Fruit fly (Drosophila melanogaster) whole organism, embryonic: ENCODE data around the gene pigs.

Experiments
- Atf3 ChIP-seq: fragments of 200-800 bp; sonication (Bioruptor generic); optimal IDR thresholded peaks from 3 replicates; lab custom pipeline; 2016; ENCODE audit warnings: missing biosample characterization, missing genetic modification characterization
- B-H2 ChIP-seq: fragments of 200-800 bp; sonication (Bioruptor generic); optimal IDR thresholded peaks from 2 replicates; lab custom pipeline; 2018; ENCODE audit warnings: missing biosample characterization, mild to moderate bottlenecking, missing genetic modification characterization
- C15 ChIP-seq: fragments of 200-800 bp; sonication (Bioruptor generic); IDR thresholded peaks from 3 replicates; pipeline ENCODE4 v1.3.6; 2022; ENCODE audit warnings: missing biosample characterization, missing genetic modification characterization
- CG1024 ChIP-seq: fragments of 200-800 bp; sonication (Bioruptor generic); IDR thresholded peaks from 2 replicates; pipeline ENCODE4 v1.3.6; 2022; ENCODE audit warnings: missing biosample characterization, missing genetic modification characterization
- CG10431 ChIP-seq: fragments of 200-800 bp; sonication (Bioruptor generic); optimal IDR thresholded peaks from 3 replicates; lab custom pipeline; 2018; ENCODE audit warnings: missing biosample characterization, mild to moderate bottlenecking, missing genetic modification characterization
- CG10543 ChIP-seq: fragments of 200-800 bp; sonication (Bioruptor generic); optimal IDR thresholded peaks from 3 replicates; lab custom pipeline; 2017; ENCODE audit warnings: missing biosample characterization, mild to moderate bottlenecking, missing genetic modification characterization, moderate library complexity
- CG13624 ChIP-seq: fragments of 200-800 bp; sonication (Bioruptor generic); optimal IDR thresholded peaks from 2 replicates; lab custom pipeline; 2016; ENCODE audit warnings: missing biosample characterization, missing genetic modification characterization
- CG15514 ChIP-seq: fragments of 200-800 bp; sonication (Bioruptor generic); optimal IDR thresholded peaks from 3 replicates; lab custom pipeline; 2017; ENCODE audit warnings: missing biosample characterization, missing genetic modification characterization, mild to moderate bottlenecking, moderate library complexity, missing genetic modification reagents
- CG1603 ChIP-seq: fragments of 200-800 bp; sonication (Bioruptor generic); optimal IDR thresholded peaks from 2 replicates; lab custom pipeline; 2019; ENCODE audit warnings: missing biosample characterization, mild to moderate bottlenecking, missing genetic modification characterization, moderate library complexity
- CG1647 ChIP-seq: fragments of 200-800 bp; sonication (Bioruptor generic); optimal IDR thresholded peaks from 3 replicates; lab custom pipeline; 2016; ENCODE audit warnings: missing biosample characterization, missing genetic modification characterization
- CG18262 ChIP-seq: fragments of 200-800 bp; optimal IDR thresholded peaks from 3 replicates; lab custom pipeline; 2019; ENCODE audit warnings: missing biosample characterization, mild to moderate bottlenecking, missing genetic modification characterization, moderate library complexity
- CG31388 ChIP-seq: fragments of 200-800 bp; sonication (Bioruptor generic); optimal IDR thresholded peaks from 2 replicates; lab custom pipeline; 2016; ENCODE audit warnings: missing biosample characterization, missing genetic modification characterization
- CG31441 ChIP-seq: fragments of 200-800 bp; sonication (Bioruptor generic); IDR thresholded peaks from 2 replicates; pipeline ENCODE4 v1.3.6; 2022; ENCODE audit warnings: missing biosample characterization, missing genetic modification characterization
- CG32532 ChIP-seq: fragments of 200-800 bp; sonication (Bioruptor generic); IDR thresholded peaks from 2 replicates; pipeline ENCODE4 v1.3.6; 2022; ENCODE audit warnings: missing biosample characterization, missing genetic modification characterization
- CG34224 ChIP-seq: fragments of 200-800 bp; sonication (Bioruptor generic); IDR thresholded peaks from 3 replicates; pipeline ENCODE4 v1.3.6; 2022; ENCODE audit warnings: missing biosample characterization, missing genetic modification characterization; ENCODE audit not compliant: partially characterized antibody
- CG43689 ChIP-seq: fragments of 200-800 bp; sonication (Bioruptor generic); IDR thresholded peaks from 2 replicates; pipeline ENCODE4 v1.3.6; 2022; ENCODE audit warnings: missing biosample characterization, missing genetic modification characterization
- CG4424 ChIP-seq: fragments of 200-800 bp; sonication (Bioruptor generic); optimal IDR thresholded peaks from 3 replicates; lab custom pipeline; 2016; ENCODE audit warnings: missing biosample characterization, missing genetic modification characterization
- CG4730 ChIP-seq: fragments of 200-800 bp; sonication (Bioruptor generic); IDR thresholded peaks from 2 replicates; pipeline ENCODE4 v1.3.6; 2022; ENCODE audit warnings: missing biosample characterization, missing genetic modification characterization
- CG6689 ChIP-seq: fragments of 200-800 bp; sonication (Bioruptor generic); IDR thresholded peaks from 2 replicates; pipeline ENCODE4 v1.3.6; 2022; ENCODE audit warnings: missing biosample characterization, missing genetic modification characterization
- CG6765 ChIP-seq: fragments of 200-800 bp; sonication (Bioruptor generic); optimal IDR thresholded peaks from 3 replicates; lab custom pipeline; 2017; ENCODE audit warnings: missing biosample characterization, mild to moderate bottlenecking, missing genetic modification characterization
- CG7372 ChIP-seq: fragments of 200-800 bp; sonication (Bioruptor generic); IDR thresholded peaks from 2 replicates; pipeline ENCODE4 v1.3.6; 2022; ENCODE audit warnings: missing biosample characterization, missing genetic modification characterization
- CG7745 ChIP-seq: fragments of 200-800 bp; sonication (Bioruptor generic); optimal IDR thresholded peaks from 2 replicates; lab custom pipeline; 2018; ENCODE audit warnings: missing biosample characterization, mild to moderate bottlenecking, missing genetic modification characterization, moderate library complexity
- CG7786 ChIP-seq: fragments of 200-800 bp; sonication (Bioruptor generic); optimal IDR thresholded peaks from 2 replicates; lab custom pipeline; 2016; ENCODE audit warnings: missing biosample characterization, missing genetic modification characterization
- CG9817 ChIP-seq: fragments of 200-800 bp; sonication (Bioruptor generic); optimal IDR thresholded peaks from 2 replicates; lab custom pipeline; 2018; ENCODE audit warnings: missing biosample characterization, mild to moderate bottlenecking, missing genetic modification characterization, moderate library complexity
- CG9932 ChIP-seq: fragments of 200-800 bp; sonication (Bioruptor generic); IDR thresholded peaks from 2 replicates; pipeline ENCODE4 v1.3.6; 2022; ENCODE audit warnings: missing biosample characterization, missing genetic modification characterization
- CTCF ChIP-seq: fragments of 200-800 bp; sonication (Bioruptor generic); optimal IDR thresholded peaks from 2 replicates; lab custom pipeline; 2017; ENCODE audit warnings: missing biosample characterization, mild to moderate bottlenecking, missing genetic modification characterization, moderate library complexity
- CoRest ChIP-seq: fragments of 200-800 bp; sonication (Bioruptor generic); optimal IDR thresholded peaks from 3 replicates; lab custom pipeline; 2018; ENCODE audit warnings: missing biosample characterization, mild to moderate bottlenecking, missing genetic modification characterization, moderate library complexity
- Deaf1 ChIP-seq: fragments of 200-800 bp; optimal IDR thresholded peaks from 3 replicates; lab custom pipeline; 2019; ENCODE audit warnings: missing biosample characterization, mild to moderate bottlenecking, missing genetic modification characterization, moderate library complexity
- Dip2 ChIP-seq: fragments of 200-800 bp; sonication (Bioruptor generic); IDR thresholded peaks from 2 replicates; pipeline ENCODE4 v1.3.6; 2022; ENCODE audit warnings: missing biosample characterization, missing genetic modification characterization
- Doc2 ChIP-seq: fragments of 200-800 bp; sonication (Bioruptor generic); IDR thresholded peaks from 2 replicates; pipeline ENCODE4 v1.3.6; 2022; ENCODE audit warnings: missing biosample characterization, missing genetic modification characterization
- Doc3 ChIP-seq: fragments of 200-800 bp; sonication (Bioruptor generic); IDR thresholded peaks from 3 replicates; pipeline ENCODE4 v1.3.6; 2022; ENCODE audit warnings: missing biosample characterization, missing genetic modification characterization; ENCODE audit not compliant: partially characterized antibody
- E2f2 ChIP-seq: fragments of 200-800 bp; sonication (Bioruptor generic); IDR thresholded peaks from 2 replicates; pipeline ENCODE4 v1.3.6; 2022; ENCODE audit warnings: missing biosample characterization, missing genetic modification characterization
- Ets65A ChIP-seq: fragments of 200-800 bp; sonication (Bioruptor generic); peaks from one replicate; lab custom pipeline; 2016; ENCODE audit warnings: missing biosample characterization, missing genetic modification characterization
- H15 ChIP-seq: fragments of 200-800 bp; sonication (Bioruptor generic); IDR thresholded peaks from 3 replicates; pipeline ENCODE4 v1.3.6; 2022; ENCODE audit warnings: missing biosample characterization, missing genetic modification characterization
- Med ChIP-seq: fragments of 200-800 bp; sonication (Bioruptor generic); peaks from one replicate; lab custom pipeline; 2016; ENCODE audit warnings: missing biosample characterization, missing genetic modification characterization, mild to moderate bottlenecking, inconsistent platforms, moderate library complexity
- Opbp ChIP-seq: fragments of 200-800 bp; sonication (Bioruptor generic); IDR thresholded peaks from 3 replicates; pipeline ENCODE4 v1.3.6; 2022; ENCODE audit warnings: missing biosample characterization, missing genetic modification characterization; ENCODE audit not compliant: partially characterized antibody
- PHDP ChIP-seq: fragments of 200-800 bp; sonication (Bioruptor generic); optimal IDR thresholded peaks from 3 replicates; lab custom pipeline; 2018; ENCODE audit warnings: missing biosample characterization, mild to moderate bottlenecking, missing genetic modification characterization, moderate library complexity
- Sin3A ChIP-seq: fragments of >200 bp; optimal IDR thresholded peaks from 2 replicates; lab custom pipeline; 2018
- Six4 ChIP-seq: fragments of 200-800 bp; sonication (Bioruptor generic); optimal IDR thresholded peaks from 2 replicates; lab custom pipeline; 2016; ENCODE audit warnings: missing biosample characterization, missing genetic modification characterization
- YL-1 ChIP-seq: fragments of 200-800 bp; sonication (Bioruptor generic); optimal IDR thresholded peaks from 3 replicates; lab custom pipeline; 2017; ENCODE audit warnings: missing biosample characterization, mild to moderate bottlenecking, missing genetic modification characterization
- ac ChIP-seq: fragments of 200-800 bp; sonication (Bioruptor generic); optimal IDR thresholded peaks from 3 replicates; lab custom pipeline; 2017; ENCODE audit warnings: missing biosample characterization, mild to moderate bottlenecking, missing genetic modification characterization
- bbx ChIP-seq: fragments of 200-800 bp; sonication (Bioruptor generic); IDR thresholded peaks from 2 replicates; pipeline ENCODE4 v1.3.6; 2022; ENCODE audit warnings: missing biosample characterization, missing genetic modification characterization; ENCODE audit not compliant: partially characterized antibody
- bsh ChIP-seq, 2 experiments: fragments of 200-800 bp; sonication (Bioruptor generic); optimal IDR thresholded peaks; 2 replicates each; lab custom pipeline; 2017 to 2018; ENCODE audit warnings: mild to moderate bottlenecking in 2 of 2, missing biosample characterization in 2 of 2, missing genetic modification characterization in 2 of 2, moderate library complexity in 1 of 2
- dimm ChIP-seq: fragments of 200-800 bp; sonication (Bioruptor generic); IDR thresholded peaks from 2 replicates; pipeline ENCODE4 v1.3.6; 2022; ENCODE audit warnings: missing biosample characterization, missing genetic modification characterization
- dpn ChIP-seq, 2 experiments: fragments of 200-800 bp; sonication (Bioruptor generic); optimal IDR thresholded peaks; 3 replicates each; lab custom pipeline; 2016; ENCODE audit warnings: missing biosample characterization in 2 of 2, missing genetic modification characterization in 2 of 2
- eve ChIP-seq, 2 experiments: fragments of >200 bp; optimal IDR thresholded peaks; 2 replicates each; lab custom pipeline; 2017; ENCODE audit warnings: missing biosample characterization in 2 of 2, missing genetic modification characterization in 2 of 2
- gt ChIP-seq: fragments of 200-800 bp; sonication (Bioruptor generic); IDR thresholded peaks from 2 replicates; pipeline ENCODE4 v1.3.6; 2022; ENCODE audit warnings: missing biosample characterization, missing genetic modification characterization
- kah ChIP-seq: fragments of 200-800 bp; sonication (Bioruptor generic); optimal IDR thresholded peaks from 2 replicates; lab custom pipeline; 2018; ENCODE audit warnings: missing biosample characterization, mild to moderate bottlenecking, missing genetic modification characterization
- nau ChIP-seq: fragments of 200-800 bp; sonication (Bioruptor generic); optimal IDR thresholded peaks from 3 replicates; lab custom pipeline; 2017; ENCODE audit warnings: missing biosample characterization, mild to moderate bottlenecking, missing genetic modification characterization, missing genetic modification reagents
- pho ChIP-seq: fragments of 200-800 bp; sonication (Bioruptor generic); optimal IDR thresholded peaks from 2 replicates; lab custom pipeline; 2016; ENCODE audit warnings: missing biosample characterization, missing genetic modification characterization
- salm ChIP-seq: fragments of 200-800 bp; sonication (Bioruptor generic); optimal IDR thresholded peaks from 2 replicates; lab custom pipeline; 2018; ENCODE audit warnings: missing biosample characterization, mild to moderate bottlenecking, missing genetic modification characterization
- trem ChIP-seq: fragments of 200-800 bp; optimal IDR thresholded peaks from 3 replicates; lab custom pipeline; 2019; ENCODE audit warnings: missing biosample characterization, mild to moderate bottlenecking, missing genetic modification characterization, moderate library complexity

The pigs gene

DNA sequence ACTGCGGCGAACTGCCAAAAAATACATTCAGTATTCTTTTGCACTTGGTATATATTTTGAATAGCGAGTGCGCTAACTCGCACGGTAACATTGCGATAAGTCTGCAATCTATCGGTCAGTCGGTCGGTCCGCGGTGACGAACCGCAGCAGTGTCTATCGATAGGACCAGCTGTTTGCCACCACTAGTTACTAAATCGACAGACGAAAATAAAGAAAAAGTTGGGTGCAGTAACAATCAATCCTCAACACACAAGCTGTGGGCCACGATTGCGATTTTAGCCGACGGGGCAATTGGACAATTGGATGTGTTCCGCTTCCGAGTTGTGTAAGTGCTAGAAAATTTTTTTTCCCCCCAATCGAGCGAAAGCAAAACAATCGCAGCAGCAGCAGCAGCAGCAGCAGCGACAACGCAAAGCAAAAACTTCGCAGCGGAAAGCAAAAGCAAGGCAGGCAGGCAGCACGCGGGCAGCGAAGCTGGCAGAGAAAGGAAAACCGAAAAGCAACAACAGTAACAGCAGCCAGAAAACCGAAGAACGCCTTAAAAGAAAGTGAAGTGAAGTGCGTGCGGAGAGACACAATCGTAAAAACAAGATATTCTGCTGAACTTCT lies 9.1 kb upstream of the pigs start, which contains the start of gene Pat1 (continued):
- TF ChIP-seq eve (GFP tag; optimal IDR thresholded peaks at IDR 0.05; lab: Kevin White, UChicago) (no peak), gt (GFP tag; lab: Robert Waterston, UW) (no peak), CG43689 (GFP tag; lab: Robert Waterston, UW) (no peak), CG31441 (GFP tag; lab: Robert Waterston, UW) (0 out of 2 replicates have a peak, but pooled peaks have one; percentile 17), C15 (GFP tag; lab: Robert Waterston, UW) (no peak), Six4 (GFP tag; lab: Kevin White, UChicago) (no peak), CG32532 (GFP tag; lab: Robert Waterston, UW) (peak; percentile 36; the same call in 1 of the 2 replicates), CTCF (GFP tag; lab: Kevin White, UChicago) (peak; percentile 11), Doc2 (no peak), Deaf1 (tag; lab: Kevin White, UChicago) (peak; percentile 30), CG7786 (no peak), CG4730 (GFP tag; lab: Robert Waterston, UW) (no peak), CG31388 (no peak), E2f2 (peak; percentile 88), CG7372 (no peak), Ets65A (GFP tag; lab: Kevin White, UChicago) (peak; percentile 53), CG10543 (no peak), YL-1 (peak; percentile 80), bbx (GFP tag; lab: Robert Waterston, UW) (peak; percentile 94), dpn (GFP tag; optimal IDR thresholded peaks at IDR 0.05; lab: Kevin White, UChicago) (peak in 1 of 2 experiments; percentile 41), Opbp (GFP tag; lab: Robert Waterston, UW) (peak; percentile 93), Atf3 (GFP tag; lab: Kevin White, UChicago) (no peak), CG34224 (GFP tag; lab: Robert Waterston, UW) (peak; percentile 78), CG7745 (tag; lab: Kevin White, UChicago) (peak; percentile 8), CG18262 (tag; lab: Kevin White, UChicago) (no peak), dimm (no peak), pho (GFP tag; lab: Kevin White, UChicago) (peak; percentile 49), ac (no peak), CG6689 (GFP tag; lab: Robert Waterston, UW) (no peak), Sin3A (lab: Kevin White, UChicago) (peak; percentile 64), B-H2 (peak; percentile 35), salm (tag; lab: Kevin White, UChicago) (no peak), trem (peak; percentile 59), CG13624 (peak; percentile 53), nau (GFP tag; lab: Kevin White, UChicago) (no peak), kah (GFP tag; lab: Kevin White, UChicago) (no peak), bsh (GFP tag; optimal IDR thresholded peaks at IDR 0.05; lab: Kevin White, UChicago) (no peak), Doc3 (GFP tag; lab: Robert Waterston, UW) (peak; percentile 72), CG9932 (GFP tag; lab: Robert Waterston, UW) (peak; percentile 60; the same call in 1 of the 2 replicates), H15 (GFP tag; lab: Robert Waterston, UW) (no peak), CG9817 (tag; lab: Kevin White, UChicago) (no peak), CG1024 (GFP tag; lab: Robert Waterston, UW) (no peak), CG15514 (GFP tag; lab: Kevin White, UChicago) (peak; percentile 87), PHDP (tag; lab: Kevin White, UChicago) (peak; percentile 11), CG4424 (no peak), CG6765 (GFP tag; lab: Kevin White, UChicago) (peak; percentile 5), CG1647 (GFP tag; lab: Kevin White, UChicago) (no peak), CoRest (tag; lab: Kevin White, UChicago) (peak; percentile 28), Med (GFP tag; lab: Kevin White, UChicago) (peak; percentile 91), CG1603 (tag; lab: Kevin White, UChicago) (peak; percentile 77), Dip2 (GFP tag; lab: Robert Waterston, UW) (no peak), CG10431 (GFP tag; lab: Kevin White, UChicago) (no peak)
